Worm (Caenorhabditis elegans): ENCODE results near the gene dnpp-1.

- no peak for TF ChIP-seq ceh-9 (tag; optimal IDR thresholded peaks at IDR 0.05)
- TF ChIP-seq pqm-1 (tag; optimal IDR thresholded peaks at IDR 0.05), result peak; percentile 8
- no peak for TF ChIP-seq mdl-1 (tag; optimal IDR thresholded peaks at IDR 0.05)
- TF ChIP-seq tbx-2 (tag; optimal IDR thresholded peaks at IDR 0.05), result no peak
- no peak for TF ChIP-seq skn-1 (tag; optimal IDR thresholded peaks at IDR 0.05)
- TF ChIP-seq aly-2 (tag; optimal IDR thresholded peaks at IDR 0.05), result no peak
- TF ChIP-seq nhr-28 (tag; optimal IDR thresholded peaks at IDR 0.05), result no peak
- no peak for TF ChIP-seq unc-39 (tag; optimal IDR thresholded peaks at IDR 0.05)
- peak; percentile 17 to 83 (median 76) for TF ChIP-seq elt-3 (tag; optimal IDR thresholded peaks at IDR 0.05)
- TF ChIP-seq ama-1 (optimal IDR thresholded peaks at IDR 0.05), result peak; percentile 96
Observed at ce11 chrIII:5874263-5874662, 10.7 kb upstream of the dnpp-1 start.

All from whole organism, L3 larva.